Worm (Caenorhabditis elegans) whole organism, L2 larva: Measurements from ENCODE around the gene ZK1058.9.
A peak's percentile ranks its signal among the peaks of the same experiment; 100 is the strongest.

ENCODE experiments used
- C34F6.9 ChIP-seq: fragments of 150-350 bp; optimal IDR thresholded peaks from 2 replicates; lab custom pipeline; 2014; ENCODE audit warnings: missing biosample characterization, missing genetic modification characterization
- F13H6.1 ChIP-seq: sonication (generic microtip); optimal IDR thresholded peaks from 2 replicates; lab custom pipeline; 2016; ENCODE audit warnings: missing genetic modification characterization, missing compliant biosample characterization
- R02D3.7 ChIP-seq: fragments of 150-350 bp; optimal IDR thresholded peaks from 2 replicates; lab custom pipeline; 2014; ENCODE audit warnings: missing biosample characterization, missing genetic modification characterization
- Y55F3AM.14 ChIP-seq: fragments of 200-800 bp; sonication (Bioruptor generic); optimal IDR thresholded peaks from 2 replicates; lab custom pipeline; 2018; ENCODE audit warnings: mild to moderate bottlenecking, missing genetic modification characterization, missing compliant biosample characterization
- ZK546.5 ChIP-seq: sonication (generic microtip); optimal IDR thresholded peaks from 2 replicates; lab custom pipeline; 2017; ENCODE audit warnings: missing biosample characterization, missing genetic modification characterization
- alr-1 ChIP-seq: fragments of 150-350 bp; optimal IDR thresholded peaks from 2 replicates; lab custom pipeline; 2014; ENCODE audit warnings: missing biosample characterization, missing genetic modification characterization
- aly-2 ChIP-seq: fragments of 150-350 bp; optimal IDR thresholded peaks from 2 replicates; lab custom pipeline; 2014; ENCODE audit warnings: missing biosample characterization, missing genetic modification characterization
- ama-1 ChIP-seq: fragments of 150-350 bp; optimal IDR thresholded peaks from 2 replicates; lab custom pipeline; 2018; ENCODE audit warnings: inconsistent platforms
- blmp-1 ChIP-seq: sonication (generic microtip); optimal IDR thresholded peaks from 2 replicates; lab custom pipeline; 2017; ENCODE audit warnings: missing genetic modification characterization, mild to moderate bottlenecking, missing compliant biosample characterization, antibody characterized with exemption, moderate library complexity; ENCODE audit not compliant: insufficient read depth
- ceh-16 ChIP-seq: fragments of 150-350 bp; optimal IDR thresholded peaks from 2 replicates; lab custom pipeline; 2014; ENCODE audit warnings: missing biosample characterization, missing genetic modification characterization
- ceh-82 ChIP-seq: fragments of 150-350 bp; optimal IDR thresholded peaks from 2 replicates; lab custom pipeline; 2014; ENCODE audit warnings: missing biosample characterization, missing genetic modification characterization
- crh-2 ChIP-seq: sonication (generic microtip); optimal IDR thresholded peaks from 2 replicates; lab custom pipeline; 2017; ENCODE audit warnings: missing biosample characterization, missing genetic modification characterization
- dmd-4 ChIP-seq: sonication (generic microtip); optimal IDR thresholded peaks from 2 replicates; lab custom pipeline; 2017; ENCODE audit warnings: missing biosample characterization, missing genetic modification characterization
- egl-27 ChIP-seq: sonication (generic microtip); optimal IDR thresholded peaks from 3 replicates; lab custom pipeline; 2017; ENCODE audit warnings: missing biosample characterization, missing genetic modification reagents, missing genetic modification characterization
- elt-1 ChIP-seq: fragments of 150-350 bp; optimal IDR thresholded peaks from 2 replicates; lab custom pipeline; 2014; ENCODE audit warnings: missing biosample characterization, missing genetic modification characterization
- elt-3 ChIP-seq: sonication (generic microtip); optimal IDR thresholded peaks from 2 replicates; lab custom pipeline; 2017; ENCODE audit warnings: missing biosample characterization, missing genetic modification characterization
- fos-1 ChIP-seq: fragments of 150-350 bp; optimal IDR thresholded peaks from 2 replicates; lab custom pipeline; 2014; ENCODE audit warnings: missing biosample characterization, missing genetic modification characterization
- gmeb-1 ChIP-seq: fragments of 150-350 bp; optimal IDR thresholded peaks from 2 replicates; lab custom pipeline; 2014; ENCODE audit warnings: missing biosample characterization, missing genetic modification characterization
- lin-11 ChIP-seq: fragments of 150-350 bp; sonication (generic microtip); optimal IDR thresholded peaks from 2 replicates; lab custom pipeline; 2014; ENCODE audit warnings: missing biosample characterization, missing genetic modification characterization, inconsistent platforms, mixed read lengths
- lin-13 ChIP-seq: fragments of 150-350 bp; optimal IDR thresholded peaks from 2 replicates; lab custom pipeline; 2014; ENCODE audit warnings: missing biosample characterization, missing genetic modification reagents, missing genetic modification characterization
- lin-39 ChIP-seq: fragments of 150-350 bp; optimal IDR thresholded peaks from 2 replicates; lab custom pipeline; 2014; ENCODE audit warnings: missing biosample characterization, missing genetic modification reagents, missing genetic modification characterization
- lsy-2 ChIP-seq, 2 experiments: fragments of 150-350 bp in 1 of 2; sonication (generic microtip) in 1 of 2; optimal IDR thresholded peaks; 2 replicates each; lab custom pipeline; 2014 to 2017; ENCODE audit warnings: missing biosample characterization in 2 of 2, missing genetic modification characterization in 2 of 2
- mab-5 ChIP-seq: fragments of 150-350 bp; optimal IDR thresholded peaks from 2 replicates; lab custom pipeline; 2014; ENCODE audit warnings: missing biosample characterization, missing genetic modification characterization
- mbf-1 ChIP-seq: sonication (generic microtip); optimal IDR thresholded peaks from 2 replicates; lab custom pipeline; 2017; ENCODE audit warnings: missing biosample characterization, missing genetic modification characterization
- mdl-1 ChIP-seq, 2 experiments: fragments of 150-350 bp in 1 of 2; sonication (generic microtip) in 1 of 2; optimal IDR thresholded peaks; 2 replicates each; lab custom pipeline; 2017; ENCODE audit warnings: missing biosample characterization in 2 of 2, missing genetic modification characterization in 2 of 2
- nhr-10 ChIP-seq: sonication (generic microtip); optimal IDR thresholded peaks from 2 replicates; lab custom pipeline; 2017; ENCODE audit warnings: missing biosample characterization, missing genetic modification characterization
- nhr-11 ChIP-seq: fragments of 150-350 bp; optimal IDR thresholded peaks from 2 replicates; lab custom pipeline; 2014; ENCODE audit warnings: missing biosample characterization, missing genetic modification characterization
- nhr-12 ChIP-seq: fragments of 150-350 bp; optimal IDR thresholded peaks from 2 replicates; lab custom pipeline; 2014; ENCODE audit warnings: missing biosample characterization, missing genetic modification characterization
- nhr-129 ChIP-seq: fragments of 150-350 bp; optimal IDR thresholded peaks from 2 replicates; lab custom pipeline; 2014; ENCODE audit warnings: missing biosample characterization, missing genetic modification characterization
- nhr-21 ChIP-seq: fragments of 150-350 bp; optimal IDR thresholded peaks from 2 replicates; lab custom pipeline; 2014; ENCODE audit warnings: missing biosample characterization, missing genetic modification characterization
- nhr-23 ChIP-seq: fragments of 150-350 bp; optimal IDR thresholded peaks from 2 replicates; lab custom pipeline; 2014; ENCODE audit warnings: missing biosample characterization, missing genetic modification reagents, missing genetic modification characterization
- nhr-237 ChIP-seq: fragments of 150-350 bp; optimal IDR thresholded peaks from 2 replicates; lab custom pipeline; 2014; ENCODE audit warnings: missing biosample characterization, missing genetic modification characterization
- nhr-25 ChIP-seq: fragments of 150-350 bp; sonication (generic microtip); optimal IDR thresholded peaks from 3 replicates; lab custom pipeline; 2014; ENCODE audit warnings: missing biosample characterization, missing genetic modification characterization
- nhr-6 ChIP-seq: fragments of 150-350 bp; optimal IDR thresholded peaks from 2 replicates; lab custom pipeline; 2014; ENCODE audit warnings: missing biosample characterization, missing genetic modification characterization
- nhr-77 ChIP-seq: fragments of 150-350 bp; optimal IDR thresholded peaks from 2 replicates; lab custom pipeline; 2014; ENCODE audit warnings: missing biosample characterization, missing genetic modification characterization
- peb-1 ChIP-seq: fragments of 150-350 bp; optimal IDR thresholded peaks from 2 replicates; lab custom pipeline; 2014; ENCODE audit warnings: missing biosample characterization, missing genetic modification characterization
- sem-4 ChIP-seq: fragments of 150-350 bp; optimal IDR thresholded peaks from 2 replicates; lab custom pipeline; 2014; ENCODE audit warnings: missing biosample characterization, missing genetic modification reagents, missing genetic modification characterization
- skn-1 ChIP-seq: sonication (generic microtip); optimal IDR thresholded peaks from 2 replicates; lab custom pipeline; 2017; ENCODE audit warnings: missing biosample characterization, missing genetic modification characterization
- sma-3 ChIP-seq: sonication (generic microtip); optimal IDR thresholded peaks from 2 replicates; lab custom pipeline; 2016; ENCODE audit warnings: missing genetic modification reagents, missing genetic modification characterization, missing compliant biosample characterization
- sma-9 ChIP-seq, 2 experiments: fragments of 150-350 bp in 1 of 2; sonication (generic microtip) in 1 of 2; optimal IDR thresholded peaks; 2 replicates each; lab custom pipeline; 2014 to 2016; ENCODE audit warnings: missing genetic modification characterization in 2 of 2, mild to moderate bottlenecking in 1 of 2, missing biosample characterization in 1 of 2, missing compliant biosample characterization in 1 of 2, missing genetic modification reagents in 1 of 2, moderate library complexity in 1 of 2
- snpc-4 ChIP-seq: fragments of 150-350 bp; optimal IDR thresholded peaks from 2 replicates; lab custom pipeline; 2014; ENCODE audit warnings: missing biosample characterization, missing genetic modification characterization
- unc-39 ChIP-seq: fragments of 150-350 bp; optimal IDR thresholded peaks from 2 replicates; lab custom pipeline; 2014; ENCODE audit warnings: missing biosample characterization, missing genetic modification characterization
- unc-55 ChIP-seq: fragments of 150-350 bp; sonication (generic microtip); optimal IDR thresholded peaks from 3 replicates; lab custom pipeline; 2014; ENCODE audit warnings: missing biosample characterization, missing genetic modification reagents, missing genetic modification characterization
- unc-62 ChIP-seq: fragments of 150-350 bp; optimal IDR thresholded peaks from 2 replicates; lab custom pipeline; 2014; ENCODE audit warnings: missing biosample characterization, missing genetic modification reagents, missing genetic modification characterization
- zag-1 ChIP-seq: fragments of 150-350 bp; optimal IDR thresholded peaks from 2 replicates; lab custom pipeline; 2014; ENCODE audit warnings: missing biosample characterization, missing genetic modification characterization
- ztf-1 ChIP-seq: fragments of 200-800 bp; sonication (Bioruptor generic); conservative IDR thresholded peaks from 2 replicates; pipeline ENCODE4 v1.3.6; 2022; ENCODE audit warnings: missing genetic modification characterization, missing compliant biosample characterization
- ztf-11 ChIP-seq: sonication (generic microtip); optimal IDR thresholded peaks from 2 replicates; lab custom pipeline; 2017; ENCODE audit warnings: missing biosample characterization, missing genetic modification characterization
- ztf-4 ChIP-seq: fragments of 150-350 bp; optimal IDR thresholded peaks from 2 replicates; lab custom pipeline; 2014; ENCODE audit warnings: missing biosample characterization, missing genetic modification characterization

Gene ZK1058.9

DNA sequence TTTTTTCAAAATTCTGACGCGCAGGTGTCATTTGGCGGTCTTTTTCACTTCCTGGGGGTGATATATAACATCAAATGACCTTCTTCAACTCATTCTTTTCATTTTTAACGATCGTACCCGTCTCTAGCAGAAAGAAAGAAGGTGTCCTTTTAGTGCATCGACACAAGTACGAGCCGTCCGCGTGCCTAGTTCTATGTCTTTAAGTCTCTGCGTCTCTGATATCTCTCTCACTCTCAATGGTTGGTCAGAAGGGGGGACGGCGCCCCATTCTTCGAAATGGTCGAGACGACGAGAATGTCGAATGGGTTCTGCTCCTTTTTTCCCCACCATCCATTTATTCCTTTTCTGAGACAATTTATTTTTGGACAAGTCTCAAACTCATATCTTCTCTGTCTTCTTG is 29.7 kb upstream of the ZK1058.9 start:
- TF ChIP-seq ztf-4 (peak; percentile 15), unc-62 (GFP tag; lab: Kevin White, UChicago) (no peak), nhr-237 (tag; lab: Kevin White, UChicago) (no peak), elt-3 (tag; lab: Kevin White, UChicago) (no peak), mdl-1 (tag; optimal IDR thresholded peaks at IDR 0.05; lab: Kevin White, UChicago) (peak; percentile 48 to 56), sem-4 (no peak), nhr-77 (no peak), nhr-10 (tag; lab: Kevin White, UChicago) (no peak), egl-27 (no peak), ztf-1 (GFP tag; lab: Robert Waterston, UW) (no peak), nhr-25 (tag; lab: Kevin White, UChicago) (peak; percentile 15), zag-1 (tag; lab: Kevin White, UChicago) (no peak), lin-13 (GFP tag; lab: Kevin White, UChicago) (no peak), snpc-4 (tag; lab: Kevin White, UChicago) (no peak), F13H6.1 (peak; percentile 17), sma-3 (GFP tag; lab: Kevin White, UChicago) (no peak), R02D3.7 (no peak), elt-1 (tag; lab: Kevin White, UChicago) (no peak), skn-1 (tag; lab: Kevin White, UChicago) (no peak), dmd-4 (tag; lab: Kevin White, UChicago) (no peak), nhr-12 (tag; lab: Kevin White, UChicago) (no peak), C34F6.9 (peak; percentile 49), lin-39 (tag; lab: Kevin White, UChicago) (no peak), lsy-2 (tag; optimal IDR thresholded peaks at IDR 0.05; lab: Kevin White, UChicago) (peak in 1 of 2 experiments; percentile 64), unc-39 (tag; lab: Kevin White, UChicago) (no peak), ZK546.5 (tag; lab: Kevin White, UChicago) (no peak), aly-2 (tag; lab: Kevin White, UChicago) (no peak), nhr-21 (peak; percentile 42), ceh-82 (tag; lab: Kevin White, UChicago) (no peak), alr-1 (tag; lab: Kevin White, UChicago) (no peak), ama-1 (lab: Kevin White, UChicago) (no peak), lin-11 (tag; lab: Kevin White, UChicago) (no peak), gmeb-1 (tag; lab: Kevin White, UChicago) (no peak), sma-9 (GFP tag; optimal IDR thresholded peaks at IDR 0.05; lab: Kevin White, UChicago) (peak; percentile 75), sma-9 (tag; optimal IDR thresholded peaks at IDR 0.05; lab: Kevin White, UChicago) (no peak), peb-1 (no peak), fos-1 (peak; percentile 16), Y55F3AM.14 (no peak), ceh-16 (tag; lab: Kevin White, UChicago) (no peak), mbf-1 (tag; lab: Kevin White, UChicago) (no peak), crh-2 (tag; lab: Kevin White, UChicago) (peak; percentile 25), nhr-11 (tag; lab: Kevin White, UChicago) (no peak), ztf-11 (tag; lab: Kevin White, UChicago) (no peak), nhr-6 (peak; percentile 21), blmp-1 (tag; lab: Kevin White, UChicago) (peak; percentile 36), unc-55 (GFP tag; lab: Kevin White, UChicago) (peak; percentile 35), mab-5 (tag; lab: Kevin White, UChicago) (peak; percentile 9), nhr-23 (no peak), nhr-129 (tag; lab: Kevin White, UChicago) (peak; percentile 61)
